Fruit fly (Drosophila melanogaster) whole organism, embryonic: ENCODE data around the gene CG18545.

Source experiments
- CG10147 ChIP-seq: fragments of 200-800 bp; sonication (Bioruptor generic); optimal IDR thresholded peaks from 2 replicates; lab custom pipeline; 2019; ENCODE audit warnings: missing biosample characterization, mild to moderate bottlenecking, missing genetic modification characterization, moderate library complexity
- CG12236 ChIP-seq: fragments of 200-800 bp; sonication (Bioruptor generic); optimal IDR thresholded peaks from 2 replicates; lab custom pipeline; 2016; ENCODE audit warnings: missing biosample characterization, missing genetic modification characterization
- CG13424 ChIP-seq: fragments of 200-800 bp; sonication (Bioruptor generic); optimal IDR thresholded peaks from 2 replicates; lab custom pipeline; 2019; ENCODE audit warnings: missing biosample characterization, mild to moderate bottlenecking, missing genetic modification characterization, moderate library complexity
- CG14667 ChIP-seq: fragments of 200-800 bp; sonication (Bioruptor generic); IDR thresholded peaks from 2 replicates; pipeline ENCODE4 v1.3.6; 2022; ENCODE audit warnings: missing biosample characterization, missing genetic modification characterization
- CG14710 ChIP-seq: fragments of 200-800 bp; sonication (Bioruptor generic); optimal IDR thresholded peaks from 3 replicates; lab custom pipeline; 2019; ENCODE audit warnings: missing biosample characterization, mild to moderate bottlenecking, missing genetic modification characterization, moderate library complexity
- CG1603 ChIP-seq: fragments of 200-800 bp; sonication (Bioruptor generic); optimal IDR thresholded peaks from 2 replicates; lab custom pipeline; 2019; ENCODE audit warnings: missing biosample characterization, mild to moderate bottlenecking, missing genetic modification characterization, moderate library complexity
- CG17328 ChIP-seq: fragments of 200-800 bp; sonication (Bioruptor generic); IDR thresholded peaks from 2 replicates; pipeline ENCODE4 v1.3.6; 2022; ENCODE audit warnings: missing biosample characterization, missing genetic modification characterization
- CG18476 ChIP-seq: fragments of 200-800 bp; sonication (Bioruptor generic); optimal IDR thresholded peaks from 2 replicates; lab custom pipeline; 2016; ENCODE audit warnings: missing biosample characterization, mild to moderate bottlenecking, missing genetic modification characterization
- CG32532 ChIP-seq: fragments of 200-800 bp; sonication (Bioruptor generic); IDR thresholded peaks from 2 replicates; pipeline ENCODE4 v1.3.6; 2022; ENCODE audit warnings: missing biosample characterization, missing genetic modification characterization
- CG3407 ChIP-seq: fragments of 200-800 bp; sonication (Bioruptor generic); optimal IDR thresholded peaks from 2 replicates; lab custom pipeline; 2018; ENCODE audit warnings: missing biosample characterization, mild to moderate bottlenecking, missing genetic modification characterization
- CG3838 ChIP-seq: fragments of 200-800 bp; sonication (Bioruptor generic); optimal IDR thresholded peaks from 3 replicates; lab custom pipeline; 2016; ENCODE audit warnings: missing biosample characterization, missing genetic modification characterization
- CG4282 ChIP-seq: fragments of 200-800 bp; sonication (Bioruptor generic); optimal IDR thresholded peaks from 2 replicates; lab custom pipeline; 2016; ENCODE audit warnings: missing biosample characterization, missing genetic modification characterization
- CG4328 ChIP-seq: fragments of 200-800 bp; sonication (Bioruptor generic); optimal IDR thresholded peaks from 3 replicates; lab custom pipeline; 2017; ENCODE audit warnings: missing biosample characterization, missing genetic modification reagents, missing genetic modification characterization
- CG7786 ChIP-seq: fragments of 200-800 bp; sonication (Bioruptor generic); optimal IDR thresholded peaks from 2 replicates; lab custom pipeline; 2016; ENCODE audit warnings: missing biosample characterization, missing genetic modification characterization
- CG8388 ChIP-seq: fragments of 200-800 bp; sonication (Bioruptor generic); optimal IDR thresholded peaks from 2 replicates; lab custom pipeline; 2019; ENCODE audit warnings: missing biosample characterization, mild to moderate bottlenecking, missing genetic modification characterization, moderate library complexity
- CG8924 ChIP-seq: fragments of 200-800 bp; optimal IDR thresholded peaks from 3 replicates; lab custom pipeline; 2019; ENCODE audit warnings: missing biosample characterization, mild to moderate bottlenecking, missing genetic modification characterization, moderate library complexity
- CG9609 ChIP-seq: fragments of 200-800 bp; sonication (Bioruptor generic); optimal IDR thresholded peaks from 3 replicates; lab custom pipeline; 2016; ENCODE audit warnings: missing biosample characterization, missing genetic modification characterization
- CG9817 ChIP-seq: fragments of 200-800 bp; sonication (Bioruptor generic); optimal IDR thresholded peaks from 2 replicates; lab custom pipeline; 2018; ENCODE audit warnings: missing biosample characterization, mild to moderate bottlenecking, missing genetic modification characterization, moderate library complexity
- Dad ChIP-seq: fragments of 200-800 bp; sonication (Bioruptor generic); optimal IDR thresholded peaks from 3 replicates; lab custom pipeline; 2016; ENCODE audit warnings: missing biosample characterization, missing genetic modification characterization
- Dll ChIP-seq: fragments of 200-800 bp; sonication (Bioruptor generic); IDR thresholded peaks from 4 replicates; pipeline ENCODE4 v1.3.6; 2022; ENCODE audit warnings: missing biosample characterization, missing genetic modification characterization; ENCODE audit not compliant: partially characterized antibody
- Hr51 ChIP-seq, 2 experiments: fragments of 200-800 bp; sonication (Bioruptor generic); optimal IDR thresholded peaks; 2 replicates in 1 of 2; 3 replicates in 1 of 2; lab custom pipeline; 2016 to 2018; ENCODE audit warnings: missing biosample characterization in 2 of 2, missing genetic modification characterization in 2 of 2, mild to moderate bottlenecking in 1 of 2, moderate library complexity in 1 of 2
- Lpt ChIP-seq: fragments of >200 bp; optimal IDR thresholded peaks from 2 replicates; lab custom pipeline; 2018; ENCODE audit warnings: missing biosample characterization, missing genetic modification characterization
- Meics ChIP-seq: fragments of 200-800 bp; sonication (Bioruptor generic); optimal IDR thresholded peaks from 2 replicates; lab custom pipeline; 2017; ENCODE audit warnings: missing biosample characterization, mild to moderate bottlenecking, missing genetic modification characterization
- Xbp1 ChIP-seq: fragments of 200-800 bp; sonication (Bioruptor generic); optimal IDR thresholded peaks from 3 replicates; lab custom pipeline; 2016; ENCODE audit warnings: missing biosample characterization, mild to moderate bottlenecking, missing genetic modification characterization
- abd-A ChIP-seq: fragments of 200-800 bp; sonication (Bioruptor generic); optimal IDR thresholded peaks from 3 replicates; lab custom pipeline; 2019; ENCODE audit warnings: missing biosample characterization, mild to moderate bottlenecking, missing genetic modification characterization, moderate library complexity
- chif ChIP-seq, 2 experiments: fragments of 200-800 bp; sonication (Bioruptor generic); optimal IDR thresholded peaks; 3 replicates each; lab custom pipeline; 2016; ENCODE audit warnings: missing biosample characterization in 2 of 2, missing genetic modification characterization in 2 of 2
- cwo ChIP-seq: fragments of 200-800 bp; sonication (Bioruptor generic); optimal IDR thresholded peaks from 3 replicates; lab custom pipeline; 2017; ENCODE audit warnings: missing biosample characterization, missing genetic modification characterization, mild to moderate bottlenecking, moderate library complexity, missing genetic modification reagents
- dan ChIP-seq: fragments of 200-800 bp; sonication (Bioruptor generic); IDR thresholded peaks from 2 replicates; pipeline ENCODE4 v1.3.6; 2022; ENCODE audit warnings: missing biosample characterization, missing genetic modification characterization
- emc ChIP-seq: fragments of 200-800 bp; sonication (Bioruptor generic); optimal IDR thresholded peaks from 2 replicates; lab custom pipeline; 2016; ENCODE audit warnings: missing biosample characterization, missing genetic modification characterization
- esg ChIP-seq: fragments of 200-800 bp; sonication (Bioruptor generic); conservative IDR thresholded peaks from 2 replicates; pipeline ENCODE4 v1.3.6; 2022; ENCODE audit warnings: missing biosample characterization, missing genetic modification characterization
- gcm ChIP-seq: fragments of 200-800 bp; sonication (Bioruptor generic); optimal IDR thresholded peaks from 2 replicates; lab custom pipeline; 2019; ENCODE audit warnings: missing biosample characterization, mild to moderate bottlenecking, missing genetic modification characterization, moderate library complexity
- gem ChIP-seq: fragments of 200-800 bp; sonication (Bioruptor generic); optimal IDR thresholded peaks from 2 replicates; lab custom pipeline; 2019; ENCODE audit warnings: missing biosample characterization, mild to moderate bottlenecking, missing genetic modification characterization, moderate library complexity
- gsb-n ChIP-seq: fragments of 200-800 bp; sonication (Bioruptor generic); optimal IDR thresholded peaks from 3 replicates; lab custom pipeline; 2018; ENCODE audit warnings: missing biosample characterization, mild to moderate bottlenecking, missing genetic modification characterization
- ind ChIP-seq: fragments of 200-800 bp; sonication (Bioruptor generic); optimal IDR thresholded peaks from 3 replicates; lab custom pipeline; 2016; ENCODE audit warnings: missing biosample characterization, missing genetic modification characterization
- knrl ChIP-seq: fragments of 200-800 bp; sonication (Bioruptor generic); IDR thresholded peaks from 3 replicates; pipeline ENCODE4 v1.3.6; 2022; ENCODE audit warnings: missing biosample characterization, missing genetic modification characterization; ENCODE audit not compliant: partially characterized antibody
- lab ChIP-seq: fragments of 200-800 bp; sonication (Bioruptor generic); optimal IDR thresholded peaks from 3 replicates; lab custom pipeline; 2017; ENCODE audit warnings: missing biosample characterization, missing genetic modification characterization, mild to moderate bottlenecking, moderate library complexity, missing genetic modification reagents
- lbe ChIP-seq: fragments of 200-800 bp; sonication (Bioruptor generic); optimal IDR thresholded peaks from 2 replicates; lab custom pipeline; 2016; ENCODE audit warnings: missing biosample characterization, mild to moderate bottlenecking, missing genetic modification characterization
- lola ChIP-seq, 3 experiments: fragments of >200 bp in 2 of 3; fragments of 200-800 bp in 1 of 3; sonication (Bioruptor generic) in 1 of 3; optimal IDR thresholded peaks; 2 replicates each; lab custom pipeline; 2017 to 2019; ENCODE audit warnings: missing biosample characterization in 3 of 3, missing genetic modification characterization in 3 of 3, mild to moderate bottlenecking in 1 of 3, moderate library complexity in 1 of 3
- oc ChIP-seq: fragments of 200-800 bp; sonication (Bioruptor generic); optimal IDR thresholded peaks from 2 replicates; lab custom pipeline; 2018; ENCODE audit warnings: missing biosample characterization, mild to moderate bottlenecking, missing genetic modification characterization, moderate library complexity
- pan ChIP-seq, 4 experiments: fragments of >200 bp in 3 of 4; fragments of 200-800 bp in 1 of 4; sonication (Bioruptor generic) in 1 of 4; optimal IDR thresholded peaks in 3 of 4; IDR thresholded peaks in 1 of 4; 2 replicates each; pipeline versions ENCODE4 v1.3.6 to Lab custom; 2017 to 2022; ENCODE audit warnings: missing biosample characterization in 2 of 4, missing genetic modification characterization in 2 of 4, mixed read lengths in 1 of 4
- sr ChIP-seq: fragments of 200-800 bp; sonication (Bioruptor generic); IDR thresholded peaks from 3 replicates; pipeline ENCODE4 v1.3.6; 2022; ENCODE audit warnings: missing biosample characterization, missing genetic modification characterization
- tin ChIP-seq: fragments of 200-800 bp; sonication (Bioruptor generic); optimal IDR thresholded peaks from 3 replicates; lab custom pipeline; 2016; ENCODE audit warnings: missing biosample characterization, missing genetic modification characterization
- tio ChIP-seq: fragments of 200-800 bp; sonication (Bioruptor generic); optimal IDR thresholded peaks from 2 replicates; lab custom pipeline; 2017; ENCODE audit warnings: missing biosample characterization, missing genetic modification characterization, inconsistent platforms
- twi ChIP-seq: fragments of 200-800 bp; optimal IDR thresholded peaks from 2 replicates; lab custom pipeline; 2019; ENCODE audit warnings: missing biosample characterization, mild to moderate bottlenecking, missing genetic modification characterization, moderate library complexity
- tx ChIP-seq: fragments of 200-800 bp; sonication (Bioruptor generic); optimal IDR thresholded peaks from 2 replicates; lab custom pipeline; 2016; ENCODE audit warnings: missing biosample characterization, missing genetic modification characterization
- vfl ChIP-seq: fragments of 200-800 bp; sonication (Bioruptor generic); optimal IDR thresholded peaks from 2 replicates; lab custom pipeline; 2016; ENCODE audit warnings: missing biosample characterization, missing genetic modification characterization
- vnd ChIP-seq: fragments of 200-800 bp; sonication (Bioruptor generic); IDR thresholded peaks from 3 replicates; pipeline ENCODE4 v1.3.6; 2022; ENCODE audit warnings: missing biosample characterization, missing genetic modification characterization; ENCODE audit not compliant: partially characterized antibody

The CG18545 gene

dm6 chr3R:10349987-10350386, 9.2 kb downstream of the CG18545 start, which contains the start of gene jumu (continued):
- no peak for TF ChIP-seq CG18476
- peak; percentile 19 for TF ChIP-seq CG10147
- no peak for TF ChIP-seq CG3838
- peak; percentile 16 for TF ChIP-seq CG13424
- peak; percentile 87 for TF ChIP-seq CG1603 (tag; lab: Kevin White, UChicago)
- no peak for TF ChIP-seq Dll
- no peak for TF ChIP-seq pan (optimal IDR thresholded peaks at IDR 0.05; lab: Kevin White, UChicago)
- no peak for TF ChIP-seq pan (GFP tag; optimal IDR thresholded peaks at IDR 0.05 in 1 of 2, IDR thresholded peaks at IDR 0.05 in 1 of 2)
- peak in 1 of 2 experiments; percentile 0 for TF ChIP-seq chif (GFP tag; optimal IDR thresholded peaks at IDR 0.05; lab: Kevin White, UChicago)
- no peak for TF ChIP-seq abd-A
- no peak for TF ChIP-seq CG3407 (GFP tag; lab: Kevin White, UChicago)
- TF ChIP-seq CG7786 (GFP tag; lab: Kevin White, UChicago) = no peak
- no peak for TF ChIP-seq tin
- TF ChIP-seq lab = no peak
- TF ChIP-seq lola (GFP tag; optimal IDR thresholded peaks at IDR 0.05; lab: Kevin White, UChicago) = no peak
- TF ChIP-seq CG8924 (tag; lab: Kevin White, UChicago) = peak; percentile 22
- TF ChIP-seq oc (tag; lab: Kevin White, UChicago) = no peak
- TF ChIP-seq Dad (GFP tag; lab: Kevin White, UChicago) = no peak
- TF ChIP-seq CG12236 (GFP tag; lab: Kevin White, UChicago) = no peak

dm6 chr3R:10350741-10351629, 10.2 kb downstream of the CG18545 start:
- TF ChIP-seq Hr51 (GFP tag; optimal IDR thresholded peaks at IDR 0.05; lab: Kevin White, UChicago) (peak; percentile 77 to 90), emc (peak; percentile 37), tx (peak; percentile 63), tio (GFP tag; lab: Kevin White, UChicago) (peak; percentile 80), CG17328 (no peak), Xbp1 (GFP tag; lab: Kevin White, UChicago) (peak; percentile 80), CG14667 (GFP tag; lab: Robert Waterston, UW) (no peak), cwo (GFP tag; lab: Kevin White, UChicago) (peak; percentile 92), Lpt (GFP tag; lab: Kevin White, UChicago) (no peak), gcm (GFP tag; lab: Kevin White, UChicago) (peak; percentile 52), CG9609 (GFP tag; lab: Kevin White, UChicago) (peak; percentile 57), vfl (GFP tag; lab: Kevin White, UChicago) (peak; percentile 77), gem (tag; lab: Kevin White, UChicago) (peak; percentile 91), CG8388 (GFP tag; lab: Kevin White, UChicago) (peak; percentile 64), twi (tag; lab: Kevin White, UChicago) (peak; percentile 10), CG4328 (GFP tag; lab: Kevin White, UChicago) (peak; percentile 68), ind (peak; percentile 78), esg (no peak), CG9817 (tag; lab: Kevin White, UChicago) (peak; percentile 86), CG14710 (tag; lab: Kevin White, UChicago) (peak; percentile 18), lbe (peak; percentile 77), vnd (GFP tag; lab: Robert Waterston, UW) (no peak), knrl (GFP tag; lab: Robert Waterston, UW) (no peak), gsb-n (tag; lab: Kevin White, UChicago) (peak; percentile 34), CG18476 (peak; percentile 73), CG4282 (no peak), CG32532 (GFP tag; lab: Robert Waterston, UW) (no peak), sr (GFP tag; lab: Robert Waterston, UW) (no peak), dan (GFP tag; lab: Robert Waterston, UW) (no peak), Meics (GFP tag; lab: Kevin White, UChicago) (peak; percentile 93)
